Worm (Caenorhabditis elegans): ENCODE results near the gene nlp-67.

- TF ChIP-seq nhr-77 (tag; optimal IDR thresholded peaks at IDR 0.05) (no peak), zag-1 (tag; optimal IDR thresholded peaks at IDR 0.05) (no peak), blmp-1 (tag; optimal IDR thresholded peaks at IDR 0.05; ENCODE audit: insufficient read depth) (no peak), nhr-23 (tag; optimal IDR thresholded peaks at IDR 0.05) (no peak), ZK546.5 (tag; optimal IDR thresholded peaks at IDR 0.05) (no peak)
These were observed 11.3 kb upstream of the nlp-67 start for ce11 chrX:16172863-16173262.

All from whole organism, L2 larva.